Worm (Caenorhabditis elegans) whole organism, midembryonic: ENCODE data around the gene ZC204.17.
"Not testable (repeated sequence)": the region's sequence is repeated elsewhere in the genome, so short reads cannot be mapped to it uniquely, and the experiment has no call there.

Experiments
- flt-1 ChIP-seq: fragments of 200-800 bp; sonication (Bioruptor generic); IDR thresholded peaks from 2 replicates; pipeline ENCODE4 v1.3.6; 2022; ENCODE audit warnings: missing genetic modification characterization, missing compliant biosample characterization
- klf-2 ChIP-seq: fragments of 200-800 bp; sonication (Bioruptor generic); conservative IDR thresholded peaks from 2 replicates; pipeline ENCODE4 v1.3.6; 2022; ENCODE audit warnings: missing genetic modification reagents, missing genetic modification characterization, missing compliant biosample characterization
- med-1 ChIP-seq: sonication (generic microtip); optimal IDR thresholded peaks from 2 replicates; lab custom pipeline; 2017; ENCODE audit warnings: missing genetic modification characterization, mild to moderate bottlenecking, missing compliant biosample characterization, antibody characterized with exemption, missing genetic modification reagents; ENCODE audit not compliant: insufficient read depth
- ztf-23 ChIP-seq: fragments of 200-800 bp; sonication (Bioruptor generic); IDR thresholded peaks from 2 replicates; pipeline ENCODE4 v1.3.6; 2022; ENCODE audit warnings: missing genetic modification reagents, missing genetic modification characterization, missing compliant biosample characterization

- TF ChIP-seq ztf-23; med-1 (GFP tag; lab: Kevin White, UChicago); flt-1 (GFP tag; lab: Robert Waterston, UW); klf-2 (GFP tag; lab: Robert Waterston, UW): not testable (repeated sequence)
Observed at ce11 chrII:1632216-1632615, 13.9 kb downstream of the ZC204.17 start, which contains the start of gene C08E3.13.
